Worm (Caenorhabditis elegans) whole organism, L3 larva: Measurements from ENCODE around the gene clec-243.

Experiments used
- ZK546.5 ChIP-seq: sonication (generic microtip); optimal IDR thresholded peaks from 2 replicates; lab custom pipeline; 2017; ENCODE audit warnings: missing biosample characterization, missing genetic modification characterization
- fos-1 ChIP-seq: fragments of 150-350 bp; optimal IDR thresholded peaks from 2 replicates; lab custom pipeline; 2014; ENCODE audit warnings: missing biosample characterization, missing genetic modification characterization
- jun-1 ChIP-seq: fragments of 150-350 bp; optimal IDR thresholded peaks from 2 replicates; lab custom pipeline; 2014; ENCODE audit warnings: missing biosample characterization, missing genetic modification reagents, missing genetic modification characterization
- nhr-237 ChIP-seq: fragments of 150-350 bp; optimal IDR thresholded peaks from 2 replicates; lab custom pipeline; 2014; ENCODE audit warnings: missing biosample characterization, missing genetic modification characterization
- nhr-77 ChIP-seq: fragments of 150-350 bp; optimal IDR thresholded peaks from 2 replicates; lab custom pipeline; 2014; ENCODE audit warnings: missing biosample characterization, missing genetic modification characterization
- pha-4 ChIP-seq: fragments of 150-350 bp; optimal IDR thresholded peaks from 2 replicates; lab custom pipeline; 2014; ENCODE audit warnings: missing biosample characterization, missing genetic modification reagents, missing genetic modification characterization
- snpc-4 ChIP-seq: fragments of 150-350 bp; optimal IDR thresholded peaks from 2 replicates; lab custom pipeline; 2014; ENCODE audit warnings: missing biosample characterization, missing genetic modification characterization
- tbx-2 ChIP-seq: sonication (generic microtip); optimal IDR thresholded peaks from 2 replicates; lab custom pipeline; 2016; ENCODE audit warnings: mild to moderate bottlenecking, missing genetic modification characterization, missing compliant biosample characterization
- zag-1 ChIP-seq: fragments of 150-350 bp; optimal IDR thresholded peaks from 2 replicates; lab custom pipeline; 2014; ENCODE audit warnings: missing biosample characterization, missing genetic modification characterization
- ztf-11 ChIP-seq: fragments of 150-350 bp; optimal IDR thresholded peaks from 2 replicates; lab custom pipeline; 2014; ENCODE audit warnings: missing biosample characterization, missing genetic modification characterization

DNA sequence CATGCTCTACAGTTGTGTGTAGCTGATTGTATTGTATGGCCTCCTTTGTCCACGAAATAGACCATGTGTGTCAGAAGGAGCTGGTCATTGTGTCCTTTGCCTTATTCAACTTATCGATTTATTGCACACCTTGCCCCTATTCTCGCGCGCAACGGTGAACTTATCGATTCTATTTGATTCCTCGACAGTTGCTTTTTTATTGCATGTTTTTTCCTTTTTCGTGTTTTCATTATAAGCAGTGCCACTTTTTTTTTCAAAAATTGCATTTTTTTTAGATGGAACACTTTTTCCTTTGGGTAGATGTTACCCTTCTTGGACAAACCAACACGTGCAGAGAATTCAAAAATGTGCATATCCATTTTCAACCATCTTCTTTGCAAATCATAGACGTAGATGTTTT lies 24.4 kb upstream of the clec-243 start, which contains the start of gene K10G4.10:
- TF ChIP-seq tbx-2 (tag; lab: Kevin White, UChicago): no peak
- TF ChIP-seq snpc-4: no peak
- no peak for TF ChIP-seq pha-4 (tag; lab: Kevin White, UChicago)
- no peak for TF ChIP-seq nhr-237 (tag; lab: Kevin White, UChicago)
- TF ChIP-seq nhr-77 (tag; lab: Kevin White, UChicago): no peak
- no peak for TF ChIP-seq fos-1 (tag; lab: Kevin White, UChicago)
- no peak for TF ChIP-seq zag-1
- TF ChIP-seq ztf-11 (tag; lab: Kevin White, UChicago): no peak
- no peak for TF ChIP-seq jun-1
- no peak for TF ChIP-seq ZK546.5
